Worm (Caenorhabditis elegans): ENCODE results near the gene F32A5.8.
A peak's percentile ranks its signal among the peaks of the same experiment; 100 is the strongest.

The F32A5.8 gene

DNA sequence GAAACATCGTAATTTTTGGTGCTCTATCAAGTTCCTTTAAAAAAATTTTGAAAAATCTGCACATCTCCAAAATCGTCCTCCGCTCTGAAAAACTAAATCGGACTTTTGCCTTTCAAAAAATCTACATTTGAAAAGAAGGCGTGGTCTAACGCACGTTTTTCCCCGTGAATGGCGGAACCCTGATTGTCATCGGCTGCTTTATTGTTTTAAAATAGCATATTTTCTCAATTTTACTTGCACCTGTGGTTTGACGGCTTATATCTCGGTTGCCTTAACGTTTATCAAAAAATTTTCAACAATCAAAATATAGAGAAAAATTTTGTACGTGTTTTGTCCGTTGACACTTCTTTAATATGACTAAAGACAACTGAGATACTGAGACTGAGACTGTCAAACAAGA is 24.0 kb upstream of the F32A5.8 start (continued):
- TF ChIP-seq xnd-1 (tag; optimal IDR thresholded peaks at IDR 0.05) (no peak), hmg-1.2 (GFP tag; IDR thresholded peaks at IDR 0.05) (peak; percentile 76), dox-1 (GFP tag; IDR thresholded peaks at IDR 0.05) (no peak), hmg-20 (GFP tag; IDR thresholded peaks at IDR 0.05) (no peak), aptf-3 (GFP tag; IDR thresholded peaks at IDR 0.05) (no peak), cebp-2 (GFP tag; IDR thresholded peaks at IDR 0.05) (no peak), madf-10 (tag; optimal IDR thresholded peaks at IDR 0.05) (no peak), cebp-1 (GFP tag; IDR thresholded peaks at IDR 0.05) (no peak), cebp-1 (tag; optimal IDR thresholded peaks at IDR 0.05) (no peak), D2030.7 (GFP tag; IDR thresholded peaks at IDR 0.05) (0 out of 2 replicates have a peak, but pooled peaks have one; percentile 21), fkh-3 (tag; optimal IDR thresholded peaks at IDR 0.05) (no peak)

DNA sequence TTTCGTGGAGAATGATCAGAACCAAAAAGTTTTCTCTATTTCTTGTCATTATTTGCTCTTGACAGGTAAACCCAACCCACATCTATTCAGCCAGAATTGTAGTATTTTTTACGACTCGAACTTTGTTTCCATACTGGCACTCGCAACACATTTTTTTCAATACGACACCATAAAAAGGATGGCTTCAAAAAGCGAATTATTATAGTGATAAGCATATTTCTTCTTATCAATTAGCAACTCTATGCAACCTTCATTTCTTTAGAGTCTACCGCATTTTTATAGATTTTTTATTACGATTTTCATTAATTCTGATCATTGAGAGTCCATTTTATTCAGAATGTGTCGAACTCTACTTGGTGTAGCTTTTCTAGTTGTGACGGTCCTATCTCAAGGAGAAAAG is 23.4 kb upstream of the F32A5.8 start, which contains the start of gene ctsa-3.1:
ctsa-3.1 (plus strand) TSS at position 337 of the 400 bp plus-strand sequence.
- TF ChIP-seq ztf-22 (GFP tag; optimal IDR thresholded peaks at IDR 0.05), result no peak
- TF ChIP-seq nhr-80 (tag; optimal IDR thresholded peaks at IDR 0.05), result peak; percentile 52

DNA sequence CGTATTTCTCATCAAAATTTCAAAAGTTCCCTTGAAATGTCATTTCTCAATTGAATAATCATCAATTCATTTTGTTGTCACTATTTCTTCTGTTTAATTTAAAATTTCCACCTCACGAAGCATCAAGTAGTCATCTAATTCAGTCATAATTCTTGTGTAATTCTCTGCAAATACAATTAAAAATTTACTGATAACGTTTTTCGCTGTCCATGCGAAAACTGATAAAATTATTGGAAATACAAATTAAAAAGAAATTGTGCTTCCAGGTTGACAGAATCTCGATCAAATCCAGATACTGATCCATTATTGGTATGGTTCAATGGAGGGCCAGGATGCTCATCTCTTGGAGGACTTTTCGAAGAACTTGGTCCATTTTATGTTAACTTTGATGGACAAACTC is 22.6 kb upstream of the F32A5.8 start:
- TF ChIP-seq C06A6.2 (GFP tag; conservative IDR thresholded peaks at IDR 0.05), result no peak
- TF ChIP-seq nhr-80 (tag; optimal IDR thresholded peaks at IDR 0.05), result peak; percentile 28

DNA sequence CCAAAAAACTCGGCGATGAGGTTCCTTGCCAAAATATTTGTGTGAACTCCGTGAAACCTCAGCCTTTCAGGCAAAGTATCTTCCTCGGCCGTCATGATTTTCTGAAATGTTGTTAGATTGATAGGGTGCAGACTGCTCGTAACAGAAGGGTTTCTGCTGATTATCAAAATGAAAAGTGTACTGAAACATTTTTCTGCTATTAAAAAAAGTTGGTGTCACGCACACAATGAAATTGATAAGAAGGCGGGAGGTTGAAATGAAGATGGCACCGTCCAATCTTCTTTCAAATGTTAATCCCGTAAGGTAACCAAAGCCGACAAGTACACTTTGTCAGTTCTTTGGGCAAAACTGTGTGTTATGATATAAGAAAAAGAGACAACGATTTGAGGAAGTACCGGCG is 19.0 kb upstream of the F32A5.8 start:
- TF ChIP-seq nhr-80 (tag; optimal IDR thresholded peaks at IDR 0.05), result peak; percentile 83
- TF ChIP-seq dox-1 (GFP tag; IDR thresholded peaks at IDR 0.05), result 0 out of 2 replicates have a peak, but pooled peaks have one; percentile 32
- no peak for TF ChIP-seq F49E8.2 (tag; optimal IDR thresholded peaks at IDR 0.05; ENCODE audit: insufficient read depth)
- TF ChIP-seq tbp1 (GFP tag; optimal IDR thresholded peaks at IDR 0.05), result peak; percentile 2
- TF ChIP-seq let-607 (tag; optimal IDR thresholded peaks at IDR 0.05), result peak in 1 of 2 experiments; percentile 40
- TF ChIP-seq F37B4.10 (GFP tag; IDR thresholded peaks at IDR 0.05), result 0 out of 2 replicates have a peak, but pooled peaks have one; percentile 64
- no peak for TF ChIP-seq madf-8 (GFP tag; conservative IDR thresholded peaks at IDR 0.05)
- no peak for TF ChIP-seq madf-10 (tag; optimal IDR thresholded peaks at IDR 0.05)
- no peak for TF ChIP-seq snpc-1.3 (tag; optimal IDR thresholded peaks at IDR 0.05; ENCODE audit: insufficient read depth)
- no peak for TF ChIP-seq F55B11.4 (tag; optimal IDR thresholded peaks at IDR 0.05; ENCODE audit: borderline replicate concordance, insufficient read depth)
- no peak for TF ChIP-seq tbx-9 (tag; optimal IDR thresholded peaks at IDR 0.05; ENCODE audit: borderline replicate concordance)

DNA sequence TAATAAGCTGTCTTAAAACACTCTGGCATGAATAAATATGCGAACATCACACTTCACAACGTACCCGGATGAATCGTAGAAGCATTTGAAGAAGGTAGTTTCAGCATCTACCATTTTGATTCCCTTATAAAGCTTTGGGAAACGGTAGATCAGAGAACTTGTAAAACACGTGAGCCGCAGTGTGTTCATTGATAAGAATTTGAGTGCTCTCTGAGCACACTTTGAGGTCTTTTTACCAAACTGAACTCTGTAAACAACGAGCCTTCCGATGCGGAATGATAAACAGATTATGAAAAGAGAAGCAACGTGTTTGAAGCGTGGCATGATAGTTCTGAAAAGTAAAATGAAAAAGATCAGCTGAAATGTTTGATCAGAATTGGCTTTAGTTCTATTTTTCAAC is 17.7 kb upstream of the F32A5.8 start, which contains the start of gene aqp-1:
aqp-1 (minus strand) TSS at position 102 of the 400 bp plus-strand sequence.
- TF ChIP-seq rec-8 (tag; optimal IDR thresholded peaks at IDR 0.05) (no peak), ztf-26 (tag; optimal IDR thresholded peaks at IDR 0.05) (no peak), attf-5 (GFP tag; optimal IDR thresholded peaks at IDR 0.05) (peak; percentile 3), hrde-1 (tag; optimal IDR thresholded peaks at IDR 0.05; ENCODE audit: borderline replicate concordance) (no peak), nhr-80 (tag; optimal IDR thresholded peaks at IDR 0.05) (peak; percentile 81), xnd-1 (tag; optimal IDR thresholded peaks at IDR 0.05) (no peak), tlf-1 (GFP tag; optimal IDR thresholded peaks at IDR 0.05) (peak; percentile 7), B0035.1 (tag; optimal IDR thresholded peaks at IDR 0.05) (no peak), B0336.3 (GFP tag; IDR thresholded peaks at IDR 0.05) (0 out of 2 replicates have a peak, but pooled peaks have one; percentile 30), let-607 (tag; optimal IDR thresholded peaks at IDR 0.05) (peak in 1 of 2 experiments; percentile 58), attf-6 (GFP tag; IDR thresholded peaks at IDR 0.05) (no peak), madf-10 (tag; optimal IDR thresholded peaks at IDR 0.05) (no peak), dox-1 (GFP tag; IDR thresholded peaks at IDR 0.05) (no peak), gei-17 (GFP tag; optimal IDR thresholded peaks at IDR 0.05) (no peak), ztf-25 (GFP tag; IDR thresholded peaks at IDR 0.05) (no peak), ztf-22 (GFP tag; optimal IDR thresholded peaks at IDR 0.05) (peak; percentile 32), sea-2 (GFP tag; IDR thresholded peaks at IDR 0.05) (no peak), aptf-3 (GFP tag; IDR thresholded peaks at IDR 0.05) (no peak), tbp1 (GFP tag; optimal IDR thresholded peaks at IDR 0.05) (peak; percentile 22)

All from whole organism, young adult.